Worm (Caenorhabditis elegans): ENCODE results near the gene best-1.

DNA sequence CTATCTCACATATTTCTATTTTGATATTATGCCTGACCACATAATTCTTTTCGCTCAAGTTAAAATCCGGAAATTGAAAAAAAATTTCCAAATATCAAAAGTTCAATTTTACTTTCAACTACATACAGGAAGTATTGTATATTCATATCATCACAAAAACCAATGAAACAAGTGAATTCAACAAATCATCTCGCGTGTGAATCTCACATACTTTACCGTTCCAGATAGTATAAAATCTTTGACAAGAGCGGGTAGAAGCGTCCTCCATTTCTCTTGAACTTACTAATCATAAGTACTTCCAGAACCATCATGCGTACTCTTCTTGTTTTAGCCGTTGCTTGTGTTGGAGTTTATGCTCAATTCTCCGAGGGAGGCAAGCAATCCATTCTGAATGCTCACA is 38.1 kb downstream of the best-1 start, which contains the start of gene scl-8:
- TF ChIP-seq ama-1 (optimal IDR thresholded peaks at IDR 0.05) (no peak), ama-1 (GFP tag; optimal IDR thresholded peaks at IDR 0.05) (no peak), dpl-1 (GFP tag; optimal IDR thresholded peaks at IDR 0.05) (no peak), him-1 (tag; optimal IDR thresholded peaks at IDR 0.05) (no peak), snpc-4 (GFP tag; optimal IDR thresholded peaks at IDR 0.05) (no peak), snpc-4 (tag; optimal IDR thresholded peaks at IDR 0.05) (no peak), madf-3 (GFP tag; IDR thresholded peaks at IDR 0.05) (no peak), sea-2 (GFP tag; IDR thresholded peaks at IDR 0.05) (no peak), F33H1.4 (GFP tag; IDR thresholded peaks at IDR 0.05) (no peak), nfya-1 (tag; optimal IDR thresholded peaks at IDR 0.05; ENCODE audit: borderline replicate concordance, insufficient read depth) (no peak)

Measured in whole organism, young adult.